Fruit fly (Drosophila melanogaster): ENCODE results near the gene CG13965.

DNA sequence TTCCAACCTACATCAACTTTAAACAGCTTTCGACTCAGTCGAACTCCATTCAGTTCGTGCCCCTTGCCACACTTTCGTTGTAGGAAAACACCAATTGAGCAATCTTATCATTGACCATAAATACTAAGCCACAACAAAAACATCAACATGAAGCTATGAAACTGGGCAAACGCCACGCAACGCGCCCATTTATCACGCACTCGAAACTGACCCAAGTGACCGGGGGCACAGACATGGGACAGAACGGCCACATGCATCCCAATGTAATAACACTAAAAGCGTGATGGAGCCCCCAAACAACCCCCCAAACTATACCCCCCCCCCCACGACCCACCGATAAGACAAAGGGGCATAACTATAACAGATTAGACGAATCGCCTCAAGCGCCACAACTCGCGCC, 29.6 kb downstream of the CG13965 start:
- TF ChIP-seq kay (GFP tag; ENCODE audit: borderline replicate concordance) (no peak), cnc (optimal IDR thresholded peaks at IDR 0.05) (no peak), cic (GFP tag; optimal IDR thresholded peaks at IDR 0.05) (no peak), CG12768 (GFP tag; optimal IDR thresholded peaks at IDR 0.05) (no peak), toe (GFP tag; optimal IDR thresholded peaks at IDR 0.05) (no peak), tj (GFP tag; optimal IDR thresholded peaks at IDR 0.05) (no peak), Clk (GFP tag; optimal IDR thresholded peaks at IDR 0.05) (no peak), bab1 (GFP tag; optimal IDR thresholded peaks at IDR 0.05) (no peak)
